Worm (Caenorhabditis elegans) whole organism, young adult: ENCODE data around the gene C45G9.6.

Experiments
- F49E8.2 ChIP-seq: sonication (generic microtip); optimal IDR thresholded peaks from 3 replicates; lab custom pipeline; 2017; ENCODE audit warnings: missing genetic modification characterization, mild to moderate bottlenecking, missing compliant biosample characterization, antibody characterized with exemption, moderate library complexity; ENCODE audit not compliant: insufficient read depth
- mes-4 ChIP-seq: sonication (generic microtip); optimal IDR thresholded peaks from 2 replicates; lab custom pipeline; 2016; ENCODE audit warnings: missing genotype, missing genetic modification characterization, missing compliant biosample characterization
- pha-4 ChIP-seq: fragments of 150-350 bp; sonication (generic microtip); optimal IDR thresholded peaks from 2 replicates; lab custom pipeline; 2014; ENCODE audit warnings: missing biosample characterization, missing genetic modification reagents, missing genetic modification characterization
- snpc-4 ChIP-seq, 5 experiments: fragments of 150-350 bp in 1 of 5; sonication (generic microtip) in 4 of 5; optimal IDR thresholded peaks; 2 replicates each; lab custom pipeline; 2014 to 2018; ENCODE audit warnings: missing genetic modification characterization in 5 of 5, missing biosample characterization in 3 of 5, antibody characterized with exemption in 2 of 5, mild to moderate bottlenecking in 2 of 5, missing compliant biosample characterization in 2 of 5, missing genotype in 2 of 5, moderate library complexity in 2 of 5, missing genetic modification reagents in 1 of 5

- TF ChIP-seq snpc-4 (GFP tag; optimal IDR thresholded peaks at IDR 0.05; lab: Kevin White, UChicago) (no peak), snpc-4 (tag; optimal IDR thresholded peaks at IDR 0.05; lab: Kevin White, UChicago) (no peak), pha-4 (tag; lab: Kevin White, UChicago) (no peak), mes-4 (tag; lab: Kevin White, UChicago) (no peak), F49E8.2 (tag; lab: Kevin White, UChicago) (no peak)
Observed at ce11 chrIII:5002231-5002630, 34.0 kb upstream of the C45G9.6 start, which contains the start of gene R144.10.
